Worm (Caenorhabditis elegans) whole organism, L4 larva: ENCODE data around the gene ule-3.

Experiments used
- D1046.2 ChIP-seq: fragments of 200-800 bp; sonication (Bioruptor generic); IDR thresholded peaks from 2 replicates; pipeline ENCODE4 v1.3.6; 2022; ENCODE audit warnings: missing genetic modification characterization, missing compliant biosample characterization
- F49E8.2 ChIP-seq: sonication (generic microtip); optimal IDR thresholded peaks from 2 replicates; lab custom pipeline; 2016; ENCODE audit warnings: missing compliant biosample characterization, mild to moderate bottlenecking, missing genetic modification characterization, borderline replicate concordance
- T20F7.1 ChIP-seq: fragments of 200-800 bp; sonication (Bioruptor generic); optimal IDR thresholded peaks from 2 replicates; lab custom pipeline; 2018; ENCODE audit warnings: mild to moderate bottlenecking, missing genetic modification characterization, missing compliant biosample characterization
- Y105C5A.15 ChIP-seq: fragments of 200-800 bp; sonication (Bioruptor generic); IDR thresholded peaks from 2 replicates; pipeline ENCODE4 v1.3.6; 2022; ENCODE audit warnings: missing genetic modification characterization, missing compliant biosample characterization
- ZK337.2 ChIP-seq: fragments of 200-800 bp; sonication (Bioruptor generic); IDR thresholded peaks from 2 replicates; pipeline ENCODE4 v1.3.6; 2022; ENCODE audit warnings: missing genetic modification reagents, missing genetic modification characterization, missing compliant biosample characterization
- aly-2 ChIP-seq: sonication (generic microtip); optimal IDR thresholded peaks from 2 replicates; lab custom pipeline; 2018; ENCODE audit warnings: missing biosample characterization, missing genetic modification characterization
- ama-1 ChIP-seq: fragments of 150-350 bp; optimal IDR thresholded peaks from 2 replicates; lab custom pipeline; 2014; ENCODE audit warnings: inconsistent platforms, mixed read lengths
- ceh-28 ChIP-seq: fragments of 150-350 bp; optimal IDR thresholded peaks from 2 replicates; lab custom pipeline; 2014; ENCODE audit warnings: missing biosample characterization, missing genetic modification reagents, missing genetic modification characterization
- ceh-62 ChIP-seq: sonication (generic microtip); optimal IDR thresholded peaks from 2 replicates; lab custom pipeline; 2017; ENCODE audit warnings: missing biosample characterization, missing genetic modification characterization
- cey-2 ChIP-seq: sonication (generic microtip); optimal IDR thresholded peaks from 3 replicates; lab custom pipeline; 2017; ENCODE audit warnings: missing genetic modification characterization, mild to moderate bottlenecking, missing compliant biosample characterization, antibody characterized with exemption, borderline replicate concordance; ENCODE audit not compliant: insufficient read depth
- daf-12 ChIP-seq: fragments of 150-350 bp; optimal IDR thresholded peaks from 2 replicates; lab custom pipeline; 2014; ENCODE audit warnings: missing biosample characterization, missing genetic modification reagents, missing genetic modification characterization
- daf-16 ChIP-seq, 3 experiments: sonication (generic microtip); optimal IDR thresholded peaks; 2 replicates each; lab custom pipeline; 2016 to 2017; ENCODE audit warnings: missing genetic modification characterization in 3 of 3, missing genetic modification reagents in 3 of 3, mild to moderate bottlenecking in 2 of 3, missing compliant biosample characterization in 2 of 3, missing biosample characterization in 1 of 3, moderate library complexity in 1 of 3
- dmd-8 ChIP-seq: fragments of 200-800 bp; sonication (Bioruptor generic); IDR thresholded peaks from 2 replicates; pipeline ENCODE4 v1.3.6; 2022; ENCODE audit warnings: missing genetic modification characterization, missing compliant biosample characterization
- dmd-9 ChIP-seq: fragments of 200-800 bp; sonication (Bioruptor generic); IDR thresholded peaks from 2 replicates; pipeline ENCODE4 v1.3.6; 2022; ENCODE audit warnings: missing genetic modification reagents, missing genetic modification characterization, missing compliant biosample characterization
- duxl-1 ChIP-seq: sonication (generic microtip); optimal IDR thresholded peaks from 2 replicates; lab custom pipeline; 2016; ENCODE audit warnings: mild to moderate bottlenecking, missing genetic modification characterization, moderate library complexity, missing compliant biosample characterization; ENCODE audit not compliant: poor library complexity
- dve-1 ChIP-seq: sonication (generic microtip); optimal IDR thresholded peaks from 2 replicates; lab custom pipeline; 2017; ENCODE audit warnings: antibody characterized with exemption, mild to moderate bottlenecking, missing genetic modification characterization, missing compliant biosample characterization; ENCODE audit not compliant: insufficient read depth
- lin-1 ChIP-seq: fragments of 200-800 bp; sonication (Bioruptor generic); IDR thresholded peaks from 2 replicates; pipeline ENCODE4 v1.3.6; 2022; ENCODE audit warnings: missing genetic modification reagents, missing genetic modification characterization, missing compliant biosample characterization
- lin-15B ChIP-seq: fragments of 150-350 bp; sonication (generic microtip); optimal IDR thresholded peaks from 3 replicates; lab custom pipeline; 2014; ENCODE audit warnings: missing biosample characterization, missing genetic modification characterization
- lin-29 ChIP-seq: fragments of 200-800 bp; sonication (Bioruptor generic); IDR thresholded peaks from 2 replicates; pipeline ENCODE4 v1.3.6; 2022; ENCODE audit warnings: missing genetic modification reagents, missing genetic modification characterization, missing compliant biosample characterization
- lin-38 ChIP-seq: fragments of 200-800 bp; sonication (Bioruptor generic); IDR thresholded peaks from 2 replicates; pipeline ENCODE4 v1.3.6; 2022; ENCODE audit warnings: missing genetic modification reagents, missing genetic modification characterization, missing compliant biosample characterization
- lin-39 ChIP-seq: fragments of 150-350 bp; optimal IDR thresholded peaks from 2 replicates; lab custom pipeline; 2014; ENCODE audit warnings: missing biosample characterization, missing genetic modification reagents, missing genetic modification characterization
- lsy-2 ChIP-seq, 2 experiments: fragments of 150-350 bp in 1 of 2; sonication (generic microtip) in 1 of 2; optimal IDR thresholded peaks; 2 replicates each; lab custom pipeline; 2014 to 2017; ENCODE audit warnings: missing biosample characterization in 2 of 2, missing genetic modification characterization in 2 of 2
- madf-5 ChIP-seq, 2 experiments: fragments of 200-800 bp; sonication (Bioruptor generic); IDR thresholded peaks; 2 replicates each; pipeline ENCODE4 v1.3.6; 2022; ENCODE audit warnings: missing compliant biosample characterization in 2 of 2, missing genetic modification characterization in 2 of 2
- mxl-3 ChIP-seq: fragments of 200-800 bp; sonication (Bioruptor generic); optimal IDR thresholded peaks from 2 replicates; lab custom pipeline; 2018; ENCODE audit warnings: mild to moderate bottlenecking, missing genetic modification characterization, missing compliant biosample characterization
- nhr-10 ChIP-seq: fragments of 150-350 bp; optimal IDR thresholded peaks from 2 replicates; lab custom pipeline; 2014; ENCODE audit warnings: missing biosample characterization, missing genetic modification characterization
- nhr-102 ChIP-seq: sonication (generic microtip); optimal IDR thresholded peaks from 2 replicates; lab custom pipeline; 2016; ENCODE audit warnings: mild to moderate bottlenecking, missing genetic modification characterization, moderate library complexity, missing compliant biosample characterization
- nhr-25 ChIP-seq: sonication (generic microtip); optimal IDR thresholded peaks from 2 replicates; lab custom pipeline; 2017; ENCODE audit warnings: missing genetic modification characterization, mild to moderate bottlenecking, missing compliant biosample characterization, antibody characterized with exemption, moderate library complexity, borderline replicate concordance; ENCODE audit not compliant: insufficient read depth
- nhr-41 ChIP-seq: fragments of 200-800 bp; sonication (Bioruptor generic); IDR thresholded peaks from 2 replicates; pipeline ENCODE4 v1.3.6; 2022; ENCODE audit warnings: missing genetic modification reagents, missing genetic modification characterization, missing compliant biosample characterization
- nhr-48 ChIP-seq: sonication (generic microtip); optimal IDR thresholded peaks from 2 replicates; lab custom pipeline; 2016; ENCODE audit warnings: mild to moderate bottlenecking, missing genetic modification characterization, missing compliant biosample characterization
- nhr-77 ChIP-seq: fragments of 150-350 bp; optimal IDR thresholded peaks from 2 replicates; lab custom pipeline; 2014; ENCODE audit warnings: missing biosample characterization, missing genetic modification characterization
- pha-4 ChIP-seq, 2 experiments: fragments of 150-350 bp in 1 of 2; fragments of 200-800 bp in 1 of 2; sonication (Bioruptor generic) in 1 of 2; IDR thresholded peaks in 1 of 2; optimal IDR thresholded peaks in 1 of 2; 2 replicates each; pipeline versions ENCODE4 v1.3.6 to Lab custom; 2014 to 2022; ENCODE audit warnings: missing genetic modification characterization in 2 of 2, missing genetic modification reagents in 2 of 2, missing biosample characterization in 1 of 2, missing compliant biosample characterization in 1 of 2
- rbr-2 ChIP-seq: sonication (generic microtip); optimal IDR thresholded peaks from 2 replicates; lab custom pipeline; 2016; ENCODE audit warnings: missing genotype, missing genetic modification characterization, missing compliant biosample characterization
- saeg-2 ChIP-seq: fragments of 200-800 bp; sonication (Bioruptor generic); IDR thresholded peaks from 2 replicates; pipeline ENCODE4 v1.3.6; 2022; ENCODE audit warnings: missing genetic modification reagents, missing genetic modification characterization, missing compliant biosample characterization
- sdz-12 ChIP-seq: fragments of 200-800 bp; sonication (Bioruptor generic); optimal IDR thresholded peaks from 2 replicates; lab custom pipeline; 2018; ENCODE audit warnings: mild to moderate bottlenecking, missing genetic modification characterization, missing compliant biosample characterization
- set-16 ChIP-seq: fragments of 200-800 bp; sonication (Bioruptor generic); IDR thresholded peaks from 2 replicates; pipeline ENCODE4 v1.3.6; 2022; ENCODE audit warnings: missing genetic modification reagents, missing genetic modification characterization, missing compliant biosample characterization
- spr-1 ChIP-seq: sonication (generic microtip); optimal IDR thresholded peaks from 2 replicates; lab custom pipeline; 2016; ENCODE audit warnings: mild to moderate bottlenecking, missing genetic modification characterization, missing compliant biosample characterization
- tra-1 ChIP-seq: fragments of 200-800 bp; sonication (Bioruptor generic); IDR thresholded peaks from 2 replicates; pipeline ENCODE4 v1.3.6; 2022; ENCODE audit warnings: missing genetic modification reagents, missing genetic modification characterization, missing compliant biosample characterization
- unc-130 ChIP-seq: sonication (generic microtip); optimal IDR thresholded peaks from 2 replicates; lab custom pipeline; 2016; ENCODE audit warnings: missing genetic modification reagents, missing genetic modification characterization, missing compliant biosample characterization
- zag-1 ChIP-seq: fragments of 150-350 bp; optimal IDR thresholded peaks from 2 replicates; lab custom pipeline; 2014; ENCODE audit warnings: missing biosample characterization, missing genetic modification characterization
- zfp-3 ChIP-seq: fragments of 200-800 bp; sonication (Bioruptor generic); conservative IDR thresholded peaks from 2 replicates; pipeline ENCODE4 v1.3.6; 2022; ENCODE audit warnings: missing genetic modification reagents, missing genetic modification characterization, missing compliant biosample characterization
- zip-2 ChIP-seq: fragments of 150-350 bp; optimal IDR thresholded peaks from 2 replicates; lab custom pipeline; 2014; ENCODE audit warnings: missing biosample characterization, missing genetic modification characterization

Gene ule-3

DNA sequence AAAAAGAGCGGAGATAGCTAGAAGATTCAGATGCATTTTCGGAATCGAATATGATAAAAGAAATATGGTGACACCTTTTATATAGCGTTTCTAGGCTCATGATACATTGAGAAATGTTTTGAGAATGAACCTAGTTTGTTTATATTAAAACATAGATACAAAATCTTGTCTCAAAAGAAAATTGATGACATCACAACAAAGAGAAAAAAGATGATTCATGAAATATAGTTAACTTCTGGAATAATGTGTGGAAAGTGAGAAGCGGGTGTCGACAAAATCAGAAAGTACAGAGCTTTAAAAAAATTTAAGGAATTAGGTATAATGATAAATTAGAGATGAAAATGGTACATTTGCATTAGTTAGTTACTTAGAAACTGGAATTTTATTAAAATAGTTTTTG, 823 bp upstream of the ule-3 start, which contains the start of gene D1054.10:
Gene D1054.10, minus strand, starts transcription at position 101 of the 400 bp plus-strand sequence.
- no peak for TF ChIP-seq nhr-10 (tag; lab: Kevin White, UChicago)
- TF ChIP-seq tra-1 (GFP tag; lab: Robert Waterston, UW) = no peak
- no peak for TF ChIP-seq zag-1
- TF ChIP-seq aly-2 (tag; lab: Kevin White, UChicago) = no peak
- no peak for TF ChIP-seq ceh-62 (tag; lab: Kevin White, UChicago)
- no peak for TF ChIP-seq F49E8.2 (tag; lab: Kevin White, UChicago)
- TF ChIP-seq cey-2 = no peak
- TF ChIP-seq lsy-2 (tag; optimal IDR thresholded peaks at IDR 0.05; lab: Kevin White, UChicago) = no peak
- no peak for TF ChIP-seq T20F7.1 (GFP tag; lab: Kevin White, UChicago)
- no peak for TF ChIP-seq nhr-41
- TF ChIP-seq madf-5 (GFP tag; IDR thresholded peaks at IDR 0.05; lab: Robert Waterston, UW) = no peak
- no peak for TF ChIP-seq nhr-102 (tag; lab: Kevin White, UChicago)
- no peak for TF ChIP-seq unc-130

DNA sequence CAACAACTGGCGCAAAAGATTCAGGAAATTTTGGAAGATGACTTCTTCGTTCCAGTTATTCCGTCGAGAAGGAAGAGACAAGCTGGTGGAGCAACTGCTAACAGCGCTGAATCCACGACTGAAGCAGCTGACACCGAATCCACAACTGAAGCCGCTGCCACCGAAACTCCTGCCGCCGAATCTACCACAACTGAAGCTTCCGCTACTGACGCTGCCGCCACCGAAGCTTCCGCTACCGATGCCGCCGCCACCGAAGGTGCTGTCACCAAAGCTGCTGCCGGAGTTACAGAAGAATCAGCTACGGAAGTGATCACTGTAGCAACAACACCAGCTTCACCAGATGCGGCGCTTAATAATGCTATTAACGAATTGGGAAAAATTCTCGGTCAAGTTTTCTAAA, 865 bp downstream of the ule-3 start:
- TF ChIP-seq unc-130 = no peak
- peak; percentile 88; the same call in 1 of the 2 replicates for TF ChIP-seq set-16

DNA sequence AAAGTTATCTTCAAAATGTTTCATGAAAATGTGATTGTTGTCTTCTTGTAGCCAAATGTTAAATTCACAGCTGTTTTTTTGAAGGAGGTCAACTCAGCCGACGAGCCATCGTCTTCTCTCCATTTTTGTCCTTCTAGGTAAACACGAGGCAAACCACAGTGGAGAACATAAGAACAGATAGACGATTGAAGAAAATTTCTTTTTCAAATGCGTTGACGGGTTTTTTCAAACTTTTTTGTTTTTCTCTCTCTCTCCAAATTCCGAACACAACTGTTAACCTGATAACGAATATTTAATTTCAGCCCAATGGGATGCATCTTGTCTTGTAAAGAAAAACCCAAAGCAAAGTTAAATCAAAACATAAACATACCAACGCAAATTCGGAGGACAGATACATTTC, 1.9 kb downstream of the ule-3 start, which contains the start of gene D1054.19:
Gene D1054.19, plus strand, starts transcription at position 301 of the 400 bp plus-strand sequence.
- TF ChIP-seq sdz-12 (GFP tag; lab: Kevin White, UChicago) = no peak
- TF ChIP-seq zfp-3 = no peak
- TF ChIP-seq lin-15B (tag; lab: Kevin White, UChicago) = no peak
- TF ChIP-seq lin-38 = no peak
- no peak for TF ChIP-seq dmd-8
- no peak for TF ChIP-seq dmd-9 (GFP tag; lab: Robert Waterston, UW)
- TF ChIP-seq daf-12 (tag; lab: Kevin White, UChicago) = no peak
- no peak for TF ChIP-seq mxl-3 (GFP tag; lab: Kevin White, UChicago)

DNA sequence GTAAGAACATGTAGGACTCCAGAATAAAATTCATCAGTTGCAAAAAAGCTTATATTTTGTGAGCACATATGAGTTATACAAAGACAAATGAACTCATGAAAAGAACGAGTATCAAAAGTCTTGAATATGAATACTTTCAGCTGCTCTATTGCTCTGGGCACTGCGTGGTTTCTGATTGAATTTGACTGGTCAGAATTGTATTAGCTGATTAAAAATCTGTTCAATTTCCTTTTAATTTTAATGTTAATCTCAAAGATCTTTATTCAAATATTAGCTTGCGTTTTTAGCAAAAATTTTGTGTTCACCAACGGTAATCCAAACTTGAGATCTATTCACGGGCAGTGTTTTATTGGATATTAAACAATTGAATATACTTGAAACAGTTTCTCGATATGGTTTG, 4.5 kb downstream of the ule-3 start, which contains the start of gene srh-184:
Gene srh-184, minus strand, starts transcription at position 101 of the 400 bp plus-strand sequence.
- no peak for TF ChIP-seq daf-12 (tag; lab: Kevin White, UChicago)
- no peak for TF ChIP-seq madf-5 (GFP tag; IDR thresholded peaks at IDR 0.05; lab: Robert Waterston, UW)
- no peak for TF ChIP-seq nhr-10 (tag; lab: Kevin White, UChicago)
- no peak for TF ChIP-seq spr-1 (tag; lab: Kevin White, UChicago)
- no peak for TF ChIP-seq rbr-2 (tag; lab: Kevin White, UChicago)
- TF ChIP-seq nhr-48 (tag; lab: Kevin White, UChicago) = no peak

DNA sequence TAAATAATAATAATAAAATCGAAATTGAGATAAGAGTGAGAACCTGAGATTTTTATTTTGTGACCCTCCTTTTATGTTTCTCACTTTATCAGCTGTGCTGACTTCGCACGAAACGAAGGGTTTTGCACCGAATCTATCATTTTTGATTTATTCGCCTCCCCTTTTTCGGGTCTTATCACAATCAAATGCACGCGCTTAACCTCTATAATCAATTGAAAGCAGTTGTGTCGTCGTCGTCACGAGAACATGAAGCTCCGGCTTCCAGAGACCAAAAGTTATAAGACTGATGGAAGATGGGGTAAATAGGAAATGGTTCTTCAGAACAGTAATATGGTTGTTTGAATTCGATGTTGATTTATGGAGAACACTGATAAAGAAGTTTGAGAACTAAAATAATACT, 7.6 kb downstream of the ule-3 start, which contains the start of gene D1054.18:
Gene D1054.18, minus strand, starts transcription at position 45 of the 400 bp plus-strand sequence.
- no peak for TF ChIP-seq Y105C5A.15
- TF ChIP-seq dve-1 (tag; lab: Kevin White, UChicago) = peak; percentile 67
- no peak for TF ChIP-seq zip-2 (tag; lab: Kevin White, UChicago)
- no peak for TF ChIP-seq nhr-10 (tag; lab: Kevin White, UChicago)
- no peak for TF ChIP-seq ama-1 (lab: Kevin White, UChicago)
- peak; percentile 66; the same call in 1 of the 2 replicates for TF ChIP-seq lin-1 (GFP tag; lab: Robert Waterston, UW)
- TF ChIP-seq duxl-1 (tag; lab: Kevin White, UChicago) = no peak
- TF ChIP-seq lin-29 = no peak
- TF ChIP-seq pha-4 (GFP tag; IDR thresholded peaks at IDR 0.05; lab: Robert Waterston, UW) = peak; percentile 27; the same call in 1 of the 2 replicates
- TF ChIP-seq pha-4 (tag; optimal IDR thresholded peaks at IDR 0.05; lab: Kevin White, UChicago) = no peak
- TF ChIP-seq nhr-48 (tag; lab: Kevin White, UChicago) = peak; percentile 30
- TF ChIP-seq tra-1 (GFP tag; lab: Robert Waterston, UW) = peak; percentile 66; the same call in 1 of the 2 replicates
- TF ChIP-seq zag-1 = no peak
- TF ChIP-seq mxl-3 (GFP tag; lab: Kevin White, UChicago) = no peak
- TF ChIP-seq unc-130 = no peak
- TF ChIP-seq nhr-25 = no peak
- no peak for TF ChIP-seq rbr-2 (tag; lab: Kevin White, UChicago)
- TF ChIP-seq lin-39 (tag; lab: Kevin White, UChicago) = no peak
- TF ChIP-seq ZK337.2 (GFP tag; lab: Robert Waterston, UW) = no peak
- TF ChIP-seq daf-16 (GFP tag; optimal IDR thresholded peaks at IDR 0.05; lab: Kevin White, UChicago) = no peak
- peak; percentile 89 for TF ChIP-seq daf-16 (tag; optimal IDR thresholded peaks at IDR 0.05; lab: Kevin White, UChicago)
- peak; percentile 42; the same call in 1 of the 2 replicates for TF ChIP-seq saeg-2 (GFP tag; lab: Robert Waterston, UW)
- TF ChIP-seq D1046.2 (GFP tag; lab: Robert Waterston, UW) = no peak
- TF ChIP-seq ceh-28 (tag; lab: Kevin White, UChicago) = no peak
- TF ChIP-seq nhr-77 (tag; lab: Kevin White, UChicago) = peak; percentile 64
